Worm (Caenorhabditis elegans) whole organism, early embryonic: ENCODE results near the gene parn-1.

Experiments
- B0310.2 ChIP-seq: sonication (generic microtip); optimal IDR thresholded peaks from 2 replicates; lab custom pipeline; 2016; ENCODE audit warnings: mild to moderate bottlenecking, missing genetic modification characterization, missing compliant biosample characterization
- F13C5.2 ChIP-seq: sonication (generic microtip); optimal IDR thresholded peaks from 2 replicates; lab custom pipeline; 2017; ENCODE audit warnings: mild to moderate bottlenecking, missing genetic modification characterization, inconsistent platforms, missing compliant biosample characterization
- aly-1 ChIP-seq: sonication (generic microtip); optimal IDR thresholded peaks from 2 replicates; lab custom pipeline; 2016; ENCODE audit warnings: missing genetic modification characterization, missing compliant biosample characterization
- ama-1 ChIP-seq: fragments of 150-350 bp; optimal IDR thresholded peaks from 2 replicates; lab custom pipeline; 2014
- ceh-13 ChIP-seq: fragments of 200-800 bp; sonication (Bioruptor generic); optimal IDR thresholded peaks from 2 replicates; lab custom pipeline; 2018; ENCODE audit warnings: mild to moderate bottlenecking, missing genetic modification characterization, missing compliant biosample characterization
- ceh-36 ChIP-seq: sonication (generic microtip); optimal IDR thresholded peaks from 2 replicates; lab custom pipeline; 2016; ENCODE audit warnings: missing genetic modification characterization, inconsistent platforms, missing compliant biosample characterization
- ets-7 ChIP-seq: sonication (generic microtip); optimal IDR thresholded peaks from 2 replicates; lab custom pipeline; 2016; ENCODE audit warnings: missing genotype, missing genetic modification characterization, missing compliant biosample characterization
- flt-1 ChIP-seq: fragments of 200-800 bp; sonication (Bioruptor generic); IDR thresholded peaks from 2 replicates; pipeline ENCODE4 v1.3.6; 2022; ENCODE audit warnings: missing genetic modification characterization, missing compliant biosample characterization
- hmbx-1 ChIP-seq: sonication (generic microtip); optimal IDR thresholded peaks from 2 replicates; lab custom pipeline; 2016; ENCODE audit warnings: mild to moderate bottlenecking, missing genetic modification characterization, missing compliant biosample characterization
- hmg-4 ChIP-seq: fragments of 200-800 bp; sonication (Bioruptor generic); optimal IDR thresholded peaks from 2 replicates; lab custom pipeline; 2018; ENCODE audit warnings: mild to moderate bottlenecking, missing genetic modification characterization, missing compliant biosample characterization
- hnd-1 ChIP-seq: sonication (generic microtip); optimal IDR thresholded peaks from 2 replicates; lab custom pipeline; 2016; ENCODE audit warnings: missing genetic modification characterization, missing compliant biosample characterization
- pes-1 ChIP-seq: fragments of 200-800 bp; sonication (Bioruptor generic); IDR thresholded peaks from 2 replicates; pipeline ENCODE4 v1.3.6; 2022; ENCODE audit warnings: missing genetic modification reagents, missing genetic modification characterization, missing compliant biosample characterization
- scrt-1 ChIP-seq: fragments of 200-800 bp; sonication (Bioruptor generic); IDR thresholded peaks from 2 replicates; pipeline ENCODE4 v1.3.6; 2022; ENCODE audit warnings: missing genetic modification characterization, missing compliant biosample characterization
- sea-1 ChIP-seq: fragments of 200-800 bp; sonication (Bioruptor generic); conservative IDR thresholded peaks from 2 replicates; pipeline ENCODE4 v1.3.6; 2022; ENCODE audit warnings: missing genetic modification characterization, missing compliant biosample characterization
- tbx-11 ChIP-seq: fragments of 200-800 bp; sonication (Bioruptor generic); IDR thresholded peaks from 2 replicates; pipeline ENCODE4 v1.3.6; 2022; ENCODE audit warnings: missing genetic modification characterization, missing compliant biosample characterization
- tbx-37 ChIP-seq: fragments of 200-800 bp; sonication (Bioruptor generic); conservative IDR thresholded peaks from 2 replicates; pipeline ENCODE4 v1.3.6; 2022; ENCODE audit warnings: missing genetic modification reagents, missing genetic modification characterization, missing compliant biosample characterization
- tra-4 ChIP-seq: sonication (generic microtip); optimal IDR thresholded peaks from 2 replicates; lab custom pipeline; 2017; ENCODE audit warnings: missing genetic modification characterization, missing compliant biosample characterization

The parn-1 gene

DNA sequence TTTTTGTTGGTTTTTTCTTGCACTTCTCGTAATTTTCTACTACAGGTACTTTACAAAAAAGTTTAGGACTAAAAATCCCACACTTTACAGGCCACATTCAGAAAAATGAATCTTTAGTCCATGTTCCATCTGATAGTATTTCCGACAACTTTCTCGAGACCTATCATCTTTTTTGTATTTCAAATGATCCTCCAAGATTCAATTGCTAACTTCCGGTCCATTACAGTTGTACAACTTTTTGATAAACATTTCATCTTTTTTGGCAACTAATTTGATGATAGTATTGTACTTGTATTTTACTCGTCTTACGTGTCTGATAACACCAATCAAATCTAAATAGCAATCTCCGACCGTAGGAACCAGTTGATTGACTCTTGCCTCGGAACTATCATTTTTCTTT is 27.7 kb downstream of the parn-1 start:
- TF ChIP-seq pes-1 (GFP tag; lab: Robert Waterston, UW) (no peak), hmg-4 (no peak), sea-1 (no peak), hnd-1 (no peak), ets-7 (tag; lab: Kevin White, UChicago) (no peak), F13C5.2 (tag; lab: Kevin White, UChicago) (no peak)

- no peak for TF ChIP-seq tbx-11 (GFP tag; lab: Robert Waterston, UW)
- TF ChIP-seq scrt-1: no peak
- TF ChIP-seq F13C5.2 (tag; lab: Kevin White, UChicago): no peak
- no peak for TF ChIP-seq ceh-13 (GFP tag; lab: Kevin White, UChicago)
- TF ChIP-seq flt-1 (GFP tag; lab: Robert Waterston, UW): no peak
- TF ChIP-seq hmg-4: no peak
- no peak for TF ChIP-seq ceh-36
- no peak for TF ChIP-seq tra-4 (tag; lab: Kevin White, UChicago)
- no peak for TF ChIP-seq sea-1
- TF ChIP-seq pes-1 (GFP tag; lab: Robert Waterston, UW): no peak
- TF ChIP-seq ama-1: no peak
- TF ChIP-seq hmbx-1 (tag; lab: Kevin White, UChicago): no peak
- TF ChIP-seq B0310.2 (tag; lab: Kevin White, UChicago): no peak
- TF ChIP-seq hnd-1: no peak
Measured at ce11 chrV:12663386-12663785, 31.7 kb downstream of the parn-1 start.

- TF ChIP-seq ceh-36 (no peak), B0310.2 (tag; lab: Kevin White, UChicago) (no peak), hmbx-1 (tag; lab: Kevin White, UChicago) (no peak), tbx-11 (GFP tag; lab: Robert Waterston, UW) (no peak), aly-1 (tag; lab: Kevin White, UChicago) (no peak), ama-1 (no peak), hmg-4 (no peak), ets-7 (tag; lab: Kevin White, UChicago) (no peak), F13C5.2 (tag; lab: Kevin White, UChicago) (no peak), tra-4 (tag; lab: Kevin White, UChicago) (no peak), flt-1 (GFP tag; lab: Robert Waterston, UW) (no peak), sea-1 (no peak), scrt-1 (no peak), hnd-1 (no peak), pes-1 (GFP tag; lab: Robert Waterston, UW) (no peak), tbx-37 (GFP tag; lab: Robert Waterston, UW) (no peak), ceh-13 (GFP tag; lab: Kevin White, UChicago) (no peak)
Measured at ce11 chrV:12661619-12662018, 33.4 kb downstream of the parn-1 start, which contains the start of gene W05B10.3. TSS of gene W05B10.3 (minus strand) at chrV:12661719.

- TF ChIP-seq ceh-13 (GFP tag; lab: Kevin White, UChicago) (no peak), scrt-1 (no peak), hmg-4 (no peak), hmbx-1 (tag; lab: Kevin White, UChicago) (no peak), ceh-36 (no peak), flt-1 (GFP tag; lab: Robert Waterston, UW) (no peak), B0310.2 (tag; lab: Kevin White, UChicago) (no peak), hnd-1 (no peak), aly-1 (tag; lab: Kevin White, UChicago) (no peak), sea-1 (no peak), ama-1 (no peak), tra-4 (tag; lab: Kevin White, UChicago) (no peak), pes-1 (GFP tag; lab: Robert Waterston, UW) (no peak), tbx-37 (GFP tag; lab: Robert Waterston, UW) (no peak), tbx-11 (GFP tag; lab: Robert Waterston, UW) (no peak), ets-7 (tag; lab: Kevin White, UChicago) (no peak)
Measured at ce11 chrV:12660280-12660818, 34.7 kb downstream of the parn-1 start, which contains the start of gene his-74. TSS of gene his-74 (minus strand) at chrV:12660330.

ce11 chrV:12659426-12659825 is 35.6 kb downstream of the parn-1 start, which contains the start of gene ccch-3:
TSS of gene ccch-3 (minus strand) at chrV:12659687.
- TF ChIP-seq tbx-37 (GFP tag; lab: Robert Waterston, UW) (no peak), hnd-1 (no peak), flt-1 (GFP tag; lab: Robert Waterston, UW) (no peak), B0310.2 (tag; lab: Kevin White, UChicago) (no peak), pes-1 (GFP tag; lab: Robert Waterston, UW) (no peak), ceh-36 (no peak), ceh-13 (GFP tag; lab: Kevin White, UChicago) (no peak), sea-1 (no peak), ets-7 (tag; lab: Kevin White, UChicago) (no peak), tbx-11 (GFP tag; lab: Robert Waterston, UW) (no peak), tra-4 (tag; lab: Kevin White, UChicago) (no peak), hmbx-1 (tag; lab: Kevin White, UChicago) (no peak), F13C5.2 (tag; lab: Kevin White, UChicago) (no peak), scrt-1 (no peak), aly-1 (tag; lab: Kevin White, UChicago) (no peak), hmg-4 (no peak), ama-1 (no peak)

DNA sequence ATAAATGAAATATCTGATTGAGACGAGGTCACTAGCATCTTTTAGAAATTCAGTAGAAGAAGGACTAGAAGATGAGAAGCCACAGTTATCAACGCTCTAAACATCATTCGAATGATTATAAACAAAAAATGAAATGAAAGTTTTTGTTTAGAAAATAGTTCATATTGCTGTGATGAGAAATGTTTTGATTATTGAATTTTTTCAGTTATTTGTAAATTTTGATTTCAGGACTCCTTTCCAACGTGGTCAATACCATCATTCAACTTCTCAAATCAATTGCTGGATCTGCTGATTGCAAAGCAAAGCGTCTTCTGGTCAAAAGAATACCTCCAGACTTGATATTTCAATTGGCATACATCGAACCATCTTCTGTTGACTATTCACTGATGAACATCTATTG is 36.9 kb downstream of the parn-1 start, which contains the start of gene W05B10.6:
TSS of gene W05B10.6 (minus strand) at position 101 of the 400 bp plus-strand sequence.
- no peak for TF ChIP-seq aly-1 (tag; lab: Kevin White, UChicago)
- no peak for TF ChIP-seq scrt-1
- no peak for TF ChIP-seq sea-1
- TF ChIP-seq B0310.2 (tag; lab: Kevin White, UChicago): no peak
- TF ChIP-seq tra-4 (tag; lab: Kevin White, UChicago): no peak
- no peak for TF ChIP-seq F13C5.2 (tag; lab: Kevin White, UChicago)
- no peak for TF ChIP-seq ets-7 (tag; lab: Kevin White, UChicago)
- no peak for TF ChIP-seq ceh-13 (GFP tag; lab: Kevin White, UChicago)
- no peak for TF ChIP-seq pes-1 (GFP tag; lab: Robert Waterston, UW)
- TF ChIP-seq hmbx-1 (tag; lab: Kevin White, UChicago): no peak
- TF ChIP-seq hmg-4: no peak
- TF ChIP-seq tbx-11 (GFP tag; lab: Robert Waterston, UW): no peak
- TF ChIP-seq ama-1: no peak
- no peak for TF ChIP-seq flt-1 (GFP tag; lab: Robert Waterston, UW)
- no peak for TF ChIP-seq tbx-37 (GFP tag; lab: Robert Waterston, UW)
- no peak for TF ChIP-seq hnd-1
- no peak for TF ChIP-seq ceh-36

ce11 chrV:12649636-12650035 is 45.4 kb downstream of the parn-1 start, which contains the start of gene lin-25:
TSS of gene lin-25 (plus strand) at chrV:12649925.
- TF ChIP-seq hmbx-1 (tag; lab: Kevin White, UChicago) (no peak), tbx-37 (GFP tag; lab: Robert Waterston, UW) (no peak), aly-1 (tag; lab: Kevin White, UChicago) (no peak)
